Fruit fly (Drosophila melanogaster) whole organism, prepupa: ENCODE results near the gene CG31789.

Source experiments
- Blimp-1 ChIP-seq: fragments of 200-800 bp; sonication (Bioruptor generic); optimal IDR thresholded peaks from 3 replicates; lab custom pipeline; 2017; ENCODE audit warnings: missing biosample characterization, missing genetic modification characterization, mild to moderate bottlenecking, moderate library complexity, missing genetic modification reagents
- CG10631 ChIP-seq: fragments of 200-800 bp; sonication (Bioruptor generic); optimal IDR thresholded peaks from 2 replicates; lab custom pipeline; 2016; ENCODE audit warnings: missing biosample characterization, missing genetic modification characterization
- CG11762 ChIP-seq: fragments of 200-800 bp; sonication (Bioruptor generic); optimal IDR thresholded peaks from 3 replicates; lab custom pipeline; 2016; ENCODE audit warnings: missing biosample characterization, missing genetic modification characterization; ENCODE audit not compliant: insufficient read depth
- CG15336 ChIP-seq: fragments of 200-800 bp; sonication (Bioruptor generic); IDR thresholded peaks from 2 replicates; pipeline ENCODE4 v1.3.6; 2022; ENCODE audit warnings: missing biosample characterization, missing genetic modification characterization
- CG16779 ChIP-seq: fragments of 200-800 bp; sonication (Bioruptor generic); optimal IDR thresholded peaks from 3 replicates; lab custom pipeline; 2017; ENCODE audit warnings: missing biosample characterization, mild to moderate bottlenecking, missing genetic modification characterization
- CG3032 ChIP-seq: fragments of 200-800 bp; optimal IDR thresholded peaks from 2 replicates; lab custom pipeline; 2019; ENCODE audit warnings: missing biosample characterization, mild to moderate bottlenecking, missing genetic modification characterization, moderate library complexity
- CG31627 ChIP-seq: fragments of 200-800 bp; sonication (Bioruptor generic); optimal IDR thresholded peaks from 3 replicates; lab custom pipeline; 2016; ENCODE audit warnings: missing biosample characterization, missing genetic modification characterization
- CG32006 ChIP-seq: fragments of 200-800 bp; sonication (Bioruptor generic); optimal IDR thresholded peaks from 3 replicates; lab custom pipeline; 2017; ENCODE audit warnings: missing biosample characterization, mild to moderate bottlenecking, missing genetic modification characterization
- CG34406 ChIP-seq: fragments of 200-800 bp; sonication (Bioruptor generic); optimal IDR thresholded peaks from 3 replicates; lab custom pipeline; 2016; ENCODE audit warnings: missing biosample characterization, missing genetic modification characterization
- CG4318 ChIP-seq: fragments of 200-800 bp; sonication (Bioruptor generic); optimal IDR thresholded peaks from 3 replicates; lab custom pipeline; 2017; ENCODE audit warnings: missing biosample characterization, mild to moderate bottlenecking, missing genetic modification characterization
- CG6163 ChIP-seq: fragments of 200-800 bp; sonication (Bioruptor generic); IDR thresholded peaks from 3 replicates; pipeline ENCODE4 v1.3.6; 2022; ENCODE audit warnings: missing biosample characterization, missing genetic modification characterization
- CG6808 ChIP-seq: fragments of 200-800 bp; sonication (Bioruptor generic); optimal IDR thresholded peaks from 3 replicates; lab custom pipeline; 2017; ENCODE audit warnings: missing biosample characterization, missing genetic modification characterization, mild to moderate bottlenecking, moderate library complexity, missing genetic modification reagents
- CG6854 ChIP-seq: fragments of 200-800 bp; sonication (Bioruptor generic); optimal IDR thresholded peaks from 2 replicates; lab custom pipeline; 2017; ENCODE audit warnings: missing biosample characterization, mild to moderate bottlenecking, missing genetic modification characterization
- CG7368 ChIP-seq: fragments of 200-800 bp; sonication (Bioruptor generic); optimal IDR thresholded peaks from 3 replicates; lab custom pipeline; 2016; ENCODE audit warnings: missing biosample characterization, missing genetic modification characterization
- CG8119 ChIP-seq: fragments of 200-800 bp; sonication (Bioruptor generic); IDR thresholded peaks from 3 replicates; pipeline ENCODE4 v1.3.6; 2022; ENCODE audit warnings: missing biosample characterization, missing genetic modification characterization
- CG8319 ChIP-seq: fragments of 200-800 bp; sonication (Bioruptor generic); optimal IDR thresholded peaks from 3 replicates; lab custom pipeline; 2016; ENCODE audit warnings: missing biosample characterization, missing genetic modification characterization
- CG8632 ChIP-seq: fragments of 200-800 bp; sonication (Bioruptor generic); optimal IDR thresholded peaks from 3 replicates; lab custom pipeline; 2016; ENCODE audit warnings: missing biosample characterization, missing genetic modification characterization
- CG9139 ChIP-seq: fragments of 200-800 bp; sonication (Bioruptor generic); optimal IDR thresholded peaks from 3 replicates; lab custom pipeline; 2017; ENCODE audit warnings: missing biosample characterization, mild to moderate bottlenecking, missing genetic modification characterization
- Eip75B ChIP-seq: fragments of 200-800 bp; sonication (Bioruptor generic); optimal IDR thresholded peaks from 3 replicates; lab custom pipeline; 2016; ENCODE audit warnings: missing biosample characterization, missing genetic modification characterization
- Eip78C ChIP-seq: fragments of 200-800 bp; sonication (Bioruptor generic); peaks from one replicate; lab custom pipeline; 2016; ENCODE audit warnings: missing biosample characterization, missing genetic modification characterization
- Eip93F ChIP-seq: fragments of 200-800 bp; sonication (Bioruptor generic); optimal IDR thresholded peaks from 2 replicates; lab custom pipeline; 2016; ENCODE audit warnings: missing biosample characterization, mild to moderate bottlenecking, missing genetic modification characterization
- Ets21C ChIP-seq: fragments of 200-800 bp; sonication (Bioruptor generic); optimal IDR thresholded peaks from 3 replicates; lab custom pipeline; 2016; ENCODE audit warnings: missing biosample characterization, missing genetic modification characterization
- Hr38 ChIP-seq: sonication (Bioruptor generic); optimal IDR thresholded peaks from 2 replicates; lab custom pipeline; 2016; ENCODE audit warnings: missing biosample characterization, missing genetic modification characterization
- Hr39 ChIP-seq: fragments of 200-800 bp; sonication (Bioruptor generic); optimal IDR thresholded peaks from 2 replicates; lab custom pipeline; 2016; ENCODE audit warnings: missing biosample characterization, missing genetic modification characterization
- Hr4 ChIP-seq: fragments of 200-800 bp; sonication (Bioruptor generic); optimal IDR thresholded peaks from 3 replicates; lab custom pipeline; 2016; ENCODE audit warnings: missing biosample characterization, missing genetic modification characterization
- Lpt ChIP-seq: fragments of 200-800 bp; sonication (Bioruptor generic); optimal IDR thresholded peaks from 3 replicates; lab custom pipeline; 2016; ENCODE audit warnings: missing biosample characterization, missing genetic modification characterization
- Met ChIP-seq: fragments of 200-800 bp; sonication (Bioruptor generic); optimal IDR thresholded peaks from 3 replicates; lab custom pipeline; 2016; ENCODE audit warnings: missing biosample characterization, missing genetic modification characterization
- OdsH ChIP-seq: fragments of 200-800 bp; sonication (Bioruptor generic); optimal IDR thresholded peaks from 3 replicates; lab custom pipeline; 2016; ENCODE audit warnings: missing biosample characterization, missing genetic modification characterization
- Smox ChIP-seq: fragments of 200-800 bp; sonication (Bioruptor generic); optimal IDR thresholded peaks from 3 replicates; lab custom pipeline; 2016; ENCODE audit warnings: missing biosample characterization, missing genetic modification characterization
- Sox102F ChIP-seq: fragments of 200-800 bp; sonication (Bioruptor generic); optimal IDR thresholded peaks from 2 replicates; lab custom pipeline; 2016; ENCODE audit warnings: missing biosample characterization, mild to moderate bottlenecking, missing genetic modification characterization
- Sox14 ChIP-seq: fragments of 200-800 bp; sonication (Bioruptor generic); optimal IDR thresholded peaks from 3 replicates; lab custom pipeline; 2016; ENCODE audit warnings: missing biosample characterization, missing genetic modification characterization
- Sox15 ChIP-seq: fragments of 200-800 bp; sonication (Bioruptor generic); optimal IDR thresholded peaks from 3 replicates; lab custom pipeline; 2016; ENCODE audit warnings: missing biosample characterization, missing genetic modification characterization
- acj6 ChIP-seq: fragments of 200-800 bp; sonication (Bioruptor generic); optimal IDR thresholded peaks from 3 replicates; lab custom pipeline; 2016; ENCODE audit warnings: missing biosample characterization, missing genetic modification characterization
- cyc ChIP-seq: fragments of 200-800 bp; sonication (Bioruptor generic); optimal IDR thresholded peaks from 3 replicates; lab custom pipeline; 2016; ENCODE audit warnings: missing biosample characterization, missing genetic modification characterization
- dac ChIP-seq: fragments of 200-800 bp; sonication (Bioruptor generic); optimal IDR thresholded peaks from 2 replicates; lab custom pipeline; 2017; ENCODE audit warnings: missing biosample characterization, mild to moderate bottlenecking, missing genetic modification characterization
- dsx ChIP-seq: fragments of 200-800 bp; optimal IDR thresholded peaks from 3 replicates; lab custom pipeline; 2019; ENCODE audit warnings: missing biosample characterization, mild to moderate bottlenecking, missing genetic modification characterization, moderate library complexity; ENCODE audit not compliant: poor library complexity, severe bottlenecking
- esn ChIP-seq: fragments of 200-800 bp; sonication (Bioruptor generic); optimal IDR thresholded peaks from 2 replicates; lab custom pipeline; 2016; ENCODE audit warnings: missing biosample characterization, mild to moderate bottlenecking, missing genetic modification characterization, moderate library complexity
- fd59A ChIP-seq: fragments of 200-800 bp; sonication (Bioruptor generic); optimal IDR thresholded peaks from 2 replicates; lab custom pipeline; 2017; ENCODE audit warnings: missing biosample characterization, mild to moderate bottlenecking, missing genetic modification characterization, missing genetic modification reagents
- fkh ChIP-seq: fragments of 200-800 bp; sonication (Bioruptor generic); optimal IDR thresholded peaks from 3 replicates; lab custom pipeline; 2017; ENCODE audit warnings: missing biosample characterization, mild to moderate bottlenecking, missing genetic modification characterization, moderate library complexity
- lz ChIP-seq: fragments of 200-800 bp; sonication (Bioruptor generic); optimal IDR thresholded peaks from 3 replicates; lab custom pipeline; 2016; ENCODE audit warnings: missing biosample characterization, missing genetic modification characterization
- net ChIP-seq: fragments of 200-800 bp; sonication (Bioruptor generic); optimal IDR thresholded peaks from 3 replicates; lab custom pipeline; 2016; ENCODE audit warnings: missing biosample characterization, missing genetic modification characterization
- salr ChIP-seq, 2 experiments: fragments of 200-800 bp; sonication (Bioruptor generic); optimal IDR thresholded peaks; 3 replicates each; lab custom pipeline; 2016 to 2018; ENCODE audit warnings: missing biosample characterization in 2 of 2, missing genetic modification characterization in 2 of 2, mild to moderate bottlenecking in 1 of 2
- spab ChIP-seq: fragments of 200-800 bp; sonication (Bioruptor generic); optimal IDR thresholded peaks from 2 replicates; lab custom pipeline; 2017; ENCODE audit warnings: missing biosample characterization, mild to moderate bottlenecking, missing genetic modification characterization, missing genetic modification reagents
- ss ChIP-seq, 2 experiments: fragments of 200-800 bp; sonication (Bioruptor generic); optimal IDR thresholded peaks; 2 replicates in 1 of 2; 3 replicates in 1 of 2; lab custom pipeline; 2017 to 2018; ENCODE audit warnings: mild to moderate bottlenecking in 2 of 2, missing biosample characterization in 2 of 2, missing genetic modification characterization in 2 of 2, moderate library complexity in 1 of 2
- topi ChIP-seq: fragments of 200-800 bp; sonication (Bioruptor generic); optimal IDR thresholded peaks from 3 replicates; lab custom pipeline; 2016; ENCODE audit warnings: missing biosample characterization, missing genetic modification characterization
- vri ChIP-seq: fragments of 200-800 bp; sonication (Bioruptor generic); optimal IDR thresholded peaks from 3 replicates; lab custom pipeline; 2016; ENCODE audit warnings: missing biosample characterization, mild to moderate bottlenecking, missing genetic modification characterization

The CG31789 gene

DNA sequence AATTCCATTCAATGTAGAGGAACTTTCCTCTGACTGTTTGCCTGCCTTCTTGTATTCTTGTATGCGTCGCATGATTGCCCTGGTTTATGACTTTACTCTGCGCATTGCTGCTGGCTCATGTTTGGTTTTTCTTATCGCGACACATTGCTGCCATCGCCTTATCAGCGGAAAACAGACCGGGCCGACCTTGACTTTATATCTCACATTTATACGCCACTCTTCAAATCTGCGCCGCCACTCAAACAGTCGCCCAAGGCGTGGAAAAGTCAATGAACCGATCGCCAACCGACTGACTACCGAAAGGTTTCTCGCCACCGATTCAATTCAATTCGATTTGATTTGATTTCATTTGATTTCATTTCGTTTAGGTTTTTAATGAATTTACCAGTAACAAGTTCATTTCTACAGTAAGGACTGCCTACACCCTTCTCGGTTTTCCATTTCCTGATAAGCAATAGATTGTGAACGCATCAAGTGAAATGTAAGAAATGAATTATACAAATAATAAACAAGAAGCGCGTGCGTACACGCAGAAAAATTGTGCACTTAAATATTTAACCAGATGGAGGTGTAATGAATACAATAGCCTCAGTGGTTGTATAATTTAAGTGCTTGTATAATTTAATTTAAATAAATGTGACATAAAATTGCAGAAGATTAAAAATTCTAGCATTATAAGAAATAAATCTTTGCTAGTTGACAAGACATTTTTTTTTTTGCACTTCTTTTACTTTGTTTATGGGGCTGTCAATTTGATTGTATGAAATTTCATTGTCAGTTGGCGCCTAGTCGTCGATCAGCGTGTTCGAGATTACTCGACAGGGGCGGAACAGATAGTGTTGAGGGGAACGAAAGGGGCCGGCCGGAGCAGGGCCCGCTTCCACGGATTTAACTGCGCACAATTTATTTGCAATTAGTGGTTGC, 39.2 kb upstream of the CG31789 start (continued):
- TF ChIP-seq CG11762 (GFP tag; lab: Kevin White, UChicago) (peak; percentile 37), topi (GFP tag; lab: Kevin White, UChicago) (peak; percentile 28), CG7368 (GFP tag; lab: Kevin White, UChicago) (no peak), cyc (GFP tag; lab: Kevin White, UChicago) (peak; percentile 21), CG8632 (GFP tag; lab: Kevin White, UChicago) (peak; percentile 48), CG16779 (tag; lab: Kevin White, UChicago) (peak; percentile 40), Sox102F (GFP tag; lab: Kevin White, UChicago) (peak; percentile 28), fd59A (GFP tag; lab: Kevin White, UChicago) (peak; percentile 38), Lpt (no peak), Eip93F (GFP tag; lab: Kevin White, UChicago) (no peak)

DNA sequence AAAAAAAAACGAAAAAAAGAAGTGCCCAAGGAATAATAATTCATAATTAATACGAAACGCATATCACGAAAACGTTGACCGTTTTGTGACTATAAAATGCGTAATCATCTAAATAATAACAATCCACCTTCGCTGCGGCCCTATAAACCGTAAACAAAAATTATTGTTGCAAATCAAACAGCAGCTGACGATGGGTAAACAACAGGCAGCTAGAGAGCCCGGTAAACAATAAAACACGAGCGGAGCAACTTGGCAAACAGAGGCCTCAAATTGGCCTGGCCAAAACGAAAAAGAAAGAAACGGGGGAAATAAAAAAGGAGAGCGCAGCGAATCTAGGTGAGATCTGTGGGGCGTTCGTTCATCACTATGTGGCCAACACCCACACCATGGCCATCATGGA, 38.2 kb upstream of the CG31789 start:
- TF ChIP-seq dac (GFP tag; lab: Kevin White, UChicago) (no peak), Hr39 (GFP tag; lab: Kevin White, UChicago) (no peak), fkh (GFP tag; lab: Kevin White, UChicago) (peak; percentile 91), ss (GFP tag; optimal IDR thresholded peaks at IDR 0.05; lab: Kevin White, UChicago) (peak in 1 of 2 experiments; percentile 63), CG15336 (GFP tag; lab: Robert Waterston, UW) (no peak), vri (GFP tag; lab: Kevin White, UChicago) (peak; percentile 55), CG8319 (GFP tag; lab: Kevin White, UChicago) (no peak), CG34406 (GFP tag; lab: Kevin White, UChicago) (peak; percentile 13), OdsH (GFP tag; lab: Kevin White, UChicago) (peak; percentile 5), CG4318 (GFP tag; lab: Kevin White, UChicago) (no peak), lz (GFP tag; lab: Kevin White, UChicago) (no peak), dsx (GFP tag; lab: Kevin White, UChicago) (no peak), CG8119 (GFP tag; lab: Robert Waterston, UW) (peak; percentile 24; the same call in 1 of the 3 replicates), Hr38 (GFP tag; lab: Kevin White, UChicago) (no peak), Smox (GFP tag; lab: Kevin White, UChicago) (no peak), CG7368 (GFP tag; lab: Kevin White, UChicago) (peak; percentile 20), CG8632 (GFP tag; lab: Kevin White, UChicago) (peak; percentile 42), Eip93F (GFP tag; lab: Kevin White, UChicago) (no peak), esn (GFP tag; lab: Kevin White, UChicago) (peak; percentile 25), Sox14 (no peak), Met (GFP tag; lab: Kevin White, UChicago) (no peak), salr (GFP tag; optimal IDR thresholded peaks at IDR 0.05; lab: Kevin White, UChicago) (peak in 1 of 2 experiments; percentile 20), Lpt (no peak), topi (GFP tag; lab: Kevin White, UChicago) (no peak), Eip75B (GFP tag; lab: Kevin White, UChicago) (no peak), Eip78C (GFP tag; lab: Kevin White, UChicago) (peak; percentile 68), CG10631 (peak; percentile 26), CG6808 (GFP tag; lab: Kevin White, UChicago) (peak; percentile 40), CG9139 (peak; percentile 22), CG31627 (GFP tag; lab: Kevin White, UChicago) (no peak), CG6854 (no peak), CG32006 (GFP tag; lab: Kevin White, UChicago) (no peak), acj6 (GFP tag; lab: Kevin White, UChicago) (peak; percentile 2), Hr4 (GFP tag; lab: Kevin White, UChicago) (no peak), Blimp-1 (GFP tag; lab: Kevin White, UChicago) (no peak), Sox15 (GFP tag; lab: Kevin White, UChicago) (no peak), net (GFP tag; lab: Kevin White, UChicago) (peak; percentile 40), CG3032 (no peak), spab (GFP tag; lab: Kevin White, UChicago) (peak; percentile 34), Ets21C (GFP tag; lab: Kevin White, UChicago) (no peak), CG6163 (GFP tag; lab: Robert Waterston, UW) (no peak; the same call in 2 of the 3 replicates), Sox102F (GFP tag; lab: Kevin White, UChicago) (no peak)
